Fruit fly (Drosophila melanogaster): ENCODE data around the gene CG13008.

DNA sequence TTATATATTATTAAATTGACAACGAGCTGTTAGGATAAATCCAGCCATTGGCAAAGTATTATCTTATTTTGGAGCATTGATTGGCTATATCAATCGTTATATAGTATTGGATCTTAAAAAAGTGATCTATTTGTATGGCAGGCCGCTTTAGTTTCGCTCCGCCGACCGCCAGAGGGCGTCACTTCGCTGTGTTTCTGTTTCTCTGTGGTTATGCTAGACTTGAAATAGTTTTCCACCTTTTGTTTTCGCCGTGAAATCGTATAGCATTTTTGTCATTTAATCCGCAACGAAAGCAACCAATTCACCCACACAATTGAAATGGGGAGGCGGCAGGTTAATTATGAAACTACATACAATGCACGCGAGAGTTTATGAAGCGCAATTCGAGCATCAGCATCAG, 35.7 kb downstream of the CG13008 start:
- TF ChIP-seq pan (optimal IDR thresholded peaks at IDR 0.05): no peak
- no peak for TF ChIP-seq Dll (optimal IDR thresholded peaks at IDR 0.05)
- TF ChIP-seq usp (GFP tag; optimal IDR thresholded peaks at IDR 0.05): no peak
- TF ChIP-seq EcR (GFP tag; optimal IDR thresholded peaks at IDR 0.05): no peak

Data from whole organism.